Fruit fly (Drosophila melanogaster) whole organism, embryonic: ENCODE results near the gene nmdyn-D6.

Source experiments
- Antp ChIP-seq: fragments of 200-800 bp; sonication (Bioruptor generic); optimal IDR thresholded peaks from 3 replicates; lab custom pipeline; 2016; ENCODE audit warnings: missing biosample characterization, missing genetic modification characterization
- Bdp1 ChIP-seq: fragments of 200-800 bp; sonication (Bioruptor generic); optimal IDR thresholded peaks from 3 replicates; lab custom pipeline; 2016; ENCODE audit warnings: missing biosample characterization, missing genetic modification characterization
- CG10147 ChIP-seq: fragments of 200-800 bp; sonication (Bioruptor generic); optimal IDR thresholded peaks from 2 replicates; lab custom pipeline; 2019; ENCODE audit warnings: missing biosample characterization, mild to moderate bottlenecking, missing genetic modification characterization, moderate library complexity
- CG10959 ChIP-seq: fragments of 200-800 bp; sonication (Bioruptor generic); IDR thresholded peaks from 2 replicates; pipeline ENCODE4 v1.3.6; 2022; ENCODE audit warnings: missing biosample characterization, missing genetic modification characterization
- CG11560 ChIP-seq: fragments of 200-800 bp; sonication (Bioruptor generic); IDR thresholded peaks from 3 replicates; pipeline ENCODE4 v1.3.6; 2022; ENCODE audit warnings: missing biosample characterization, missing genetic modification characterization
- CG12071 ChIP-seq: fragments of 200-800 bp; sonication (Bioruptor generic); optimal IDR thresholded peaks from 3 replicates; lab custom pipeline; 2018; ENCODE audit warnings: missing biosample characterization, mild to moderate bottlenecking, missing genetic modification characterization
- CG14860 ChIP-seq: fragments of 200-800 bp; sonication (Bioruptor generic); IDR thresholded peaks from 3 replicates; pipeline ENCODE4 v1.3.6; 2022; ENCODE audit warnings: missing biosample characterization, missing genetic modification characterization; ENCODE audit not compliant: partially characterized antibody
- CG14965 ChIP-seq: fragments of 200-800 bp; sonication (Bioruptor generic); optimal IDR thresholded peaks from 2 replicates; lab custom pipeline; 2016; ENCODE audit warnings: missing biosample characterization, missing genetic modification characterization, borderline replicate concordance
- CG17912 ChIP-seq: fragments of 200-800 bp; sonication (Bioruptor generic); optimal IDR thresholded peaks from 2 replicates; lab custom pipeline; 2018; ENCODE audit warnings: missing biosample characterization, mild to moderate bottlenecking, missing genetic modification characterization
- CG1792 ChIP-seq: fragments of 200-800 bp; sonication (Bioruptor generic); optimal IDR thresholded peaks from 2 replicates; lab custom pipeline; 2016; ENCODE audit warnings: missing biosample characterization, missing genetic modification characterization
- CG1832 ChIP-seq: fragments of 200-800 bp; sonication (Bioruptor generic); optimal IDR thresholded peaks from 2 replicates; lab custom pipeline; 2017; ENCODE audit warnings: missing biosample characterization, mild to moderate bottlenecking, missing genetic modification characterization, inconsistent platforms
- CG2202 ChIP-seq: fragments of 200-800 bp; sonication (Bioruptor generic); optimal IDR thresholded peaks from 2 replicates; lab custom pipeline; 2018; ENCODE audit warnings: missing biosample characterization, mild to moderate bottlenecking, missing genetic modification characterization
- CG30020 ChIP-seq: fragments of 200-800 bp; optimal IDR thresholded peaks from 2 replicates; lab custom pipeline; 2019; ENCODE audit warnings: missing biosample characterization, mild to moderate bottlenecking, missing genetic modification characterization, moderate library complexity
- CG3281 ChIP-seq: fragments of 200-800 bp; sonication (Bioruptor generic); optimal IDR thresholded peaks from 3 replicates; lab custom pipeline; 2017; ENCODE audit warnings: missing biosample characterization, mild to moderate bottlenecking, missing genetic modification characterization
- CG33213 ChIP-seq: fragments of 200-800 bp; sonication (Bioruptor generic); optimal IDR thresholded peaks from 3 replicates; lab custom pipeline; 2016; ENCODE audit warnings: missing biosample characterization, missing genetic modification characterization
- CG3407 ChIP-seq: fragments of 200-800 bp; sonication (Bioruptor generic); optimal IDR thresholded peaks from 2 replicates; lab custom pipeline; 2018; ENCODE audit warnings: missing biosample characterization, mild to moderate bottlenecking, missing genetic modification characterization
- CG42726 ChIP-seq: fragments of 200-800 bp; sonication (Bioruptor generic); IDR thresholded peaks from 2 replicates; pipeline ENCODE4 v1.3.6; 2022; ENCODE audit warnings: missing biosample characterization, missing genetic modification characterization; ENCODE audit not compliant: partially characterized antibody
- CG6791 ChIP-seq: fragments of 200-800 bp; sonication (Bioruptor generic); IDR thresholded peaks from 3 replicates; pipeline ENCODE4 v1.3.6; 2022; ENCODE audit warnings: missing biosample characterization, missing genetic modification characterization; ENCODE audit not compliant: partially characterized antibody
- CG7357 ChIP-seq: fragments of 200-800 bp; sonication (Bioruptor generic); IDR thresholded peaks from 3 replicates; pipeline ENCODE4 v1.3.6; 2022; ENCODE audit warnings: missing biosample characterization, missing genetic modification characterization
- CG8089 ChIP-seq: fragments of 200-800 bp; sonication (Bioruptor generic); optimal IDR thresholded peaks from 3 replicates; lab custom pipeline; 2016; ENCODE audit warnings: missing biosample characterization, missing genetic modification characterization
- CG8281 ChIP-seq: fragments of 200-800 bp; sonication (Bioruptor generic); optimal IDR thresholded peaks from 2 replicates; lab custom pipeline; 2018; ENCODE audit warnings: missing biosample characterization, mild to moderate bottlenecking, missing genetic modification characterization, moderate library complexity
- CG8478 ChIP-seq: fragments of >200 bp; optimal IDR thresholded peaks from 2 replicates; lab custom pipeline; 2018
- CTCF ChIP-seq: fragments of 200-800 bp; sonication (Bioruptor generic); optimal IDR thresholded peaks from 2 replicates; lab custom pipeline; 2017; ENCODE audit warnings: missing biosample characterization, mild to moderate bottlenecking, missing genetic modification characterization, moderate library complexity
- Dbx ChIP-seq: fragments of 200-800 bp; sonication (Bioruptor generic); IDR thresholded peaks from 3 replicates; pipeline ENCODE4 v1.3.6; 2022; ENCODE audit warnings: missing biosample characterization, missing genetic modification characterization
- Deaf1 ChIP-seq: fragments of 200-800 bp; optimal IDR thresholded peaks from 3 replicates; lab custom pipeline; 2019; ENCODE audit warnings: missing biosample characterization, mild to moderate bottlenecking, missing genetic modification characterization, moderate library complexity
- Doc2 ChIP-seq: fragments of 200-800 bp; sonication (Bioruptor generic); IDR thresholded peaks from 2 replicates; pipeline ENCODE4 v1.3.6; 2022; ENCODE audit warnings: missing biosample characterization, missing genetic modification characterization
- Fer3 ChIP-seq: fragments of 200-800 bp; sonication (Bioruptor generic); optimal IDR thresholded peaks from 2 replicates; lab custom pipeline; 2018; ENCODE audit warnings: missing biosample characterization, mild to moderate bottlenecking, missing genetic modification characterization, moderate library complexity
- Lhr ChIP-seq: fragments of 200-800 bp; sonication (Bioruptor generic); optimal IDR thresholded peaks from 3 replicates; lab custom pipeline; 2017; ENCODE audit warnings: mild to moderate bottlenecking, missing biosample characterization, missing genetic modification reagents, missing genetic modification characterization
- Lim3 ChIP-seq: fragments of 200-800 bp; sonication (Bioruptor generic); IDR thresholded peaks from 2 replicates; pipeline ENCODE4 v1.3.6; 2022; ENCODE audit warnings: missing biosample characterization, missing genetic modification characterization
- MESR4 ChIP-seq: fragments of 200-800 bp; sonication (Bioruptor generic); optimal IDR thresholded peaks from 2 replicates; lab custom pipeline; 2018; ENCODE audit warnings: missing biosample characterization, mild to moderate bottlenecking, missing genetic modification characterization, moderate library complexity
- Oaz ChIP-seq: fragments of 200-800 bp; sonication (Bioruptor generic); IDR thresholded peaks from 2 replicates; pipeline ENCODE4 v1.3.6; 2022; ENCODE audit warnings: missing biosample characterization, missing genetic modification characterization
- Scr ChIP-seq: fragments of 200-800 bp; sonication (Bioruptor generic); IDR thresholded peaks from 2 replicates; pipeline ENCODE4 v1.3.6; 2022; ENCODE audit warnings: missing biosample characterization, missing genetic modification characterization; ENCODE audit not compliant: partially characterized antibody
- Side ChIP-seq: fragments of 200-800 bp; sonication (Bioruptor generic); optimal IDR thresholded peaks from 2 replicates; lab custom pipeline; 2016; ENCODE audit warnings: missing biosample characterization, missing genetic modification characterization
- Spps ChIP-seq: fragments of 200-800 bp; sonication (Bioruptor generic); optimal IDR thresholded peaks from 2 replicates; lab custom pipeline; 2018; ENCODE audit warnings: missing biosample characterization, mild to moderate bottlenecking, missing genetic modification characterization
- ara ChIP-seq: fragments of 200-800 bp; sonication (Bioruptor generic); IDR thresholded peaks from 2 replicates; pipeline ENCODE4 v1.3.6; 2022; ENCODE audit warnings: missing biosample characterization, missing genetic modification characterization
- bigmax ChIP-seq: fragments of 200-800 bp; sonication (Bioruptor generic); optimal IDR thresholded peaks from 2 replicates; lab custom pipeline; 2018; ENCODE audit warnings: missing biosample characterization, mild to moderate bottlenecking, missing genetic modification characterization
- ci ChIP-seq: fragments of 200-800 bp; sonication (Bioruptor generic); IDR thresholded peaks from 3 replicates; pipeline ENCODE4 v1.3.6; 2022; ENCODE audit warnings: missing biosample characterization, missing genetic modification characterization
- croc ChIP-seq: fragments of 200-800 bp; sonication (Bioruptor generic); conservative IDR thresholded peaks from 3 replicates; pipeline ENCODE4 v1.3.6; 2022; ENCODE audit warnings: missing biosample characterization, missing genetic modification characterization
- crol ChIP-seq: fragments of 200-800 bp; sonication (Bioruptor generic); IDR thresholded peaks from 2 replicates; pipeline ENCODE4 v1.3.6; 2022; ENCODE audit warnings: missing biosample characterization, missing genetic modification characterization
- dmrt99B ChIP-seq: fragments of 200-800 bp; sonication (Bioruptor generic); optimal IDR thresholded peaks from 2 replicates; lab custom pipeline; 2018; ENCODE audit warnings: missing biosample characterization, mild to moderate bottlenecking, missing genetic modification characterization, moderate library complexity
- emc ChIP-seq: fragments of 200-800 bp; sonication (Bioruptor generic); optimal IDR thresholded peaks from 2 replicates; lab custom pipeline; 2016; ENCODE audit warnings: missing biosample characterization, missing genetic modification characterization
- exex ChIP-seq: fragments of 200-800 bp; sonication (Bioruptor generic); optimal IDR thresholded peaks from 4 replicates; lab custom pipeline; 2018; ENCODE audit warnings: missing biosample characterization, mild to moderate bottlenecking, missing genetic modification characterization, moderate library complexity
- h ChIP-seq: fragments of >200 bp; optimal IDR thresholded peaks from 2 replicates; lab custom pipeline; 2017
- jigr1 ChIP-seq: fragments of 200-800 bp; sonication (Bioruptor generic); IDR thresholded peaks from 3 replicates; pipeline ENCODE4 v1.3.6; 2022; ENCODE audit warnings: missing biosample characterization, missing genetic modification characterization
- nerfin-1 ChIP-seq: fragments of 200-800 bp; sonication (Bioruptor generic); optimal IDR thresholded peaks from 3 replicates; lab custom pipeline; 2019; ENCODE audit warnings: missing biosample characterization, mild to moderate bottlenecking, missing genetic modification characterization, moderate library complexity
- pan ChIP-seq, 4 experiments: fragments of >200 bp in 3 of 4; fragments of 200-800 bp in 1 of 4; sonication (Bioruptor generic) in 1 of 4; optimal IDR thresholded peaks in 3 of 4; IDR thresholded peaks in 1 of 4; 2 replicates each; pipeline versions ENCODE4 v1.3.6 to Lab custom; 2017 to 2022; ENCODE audit warnings: missing biosample characterization in 2 of 4, missing genetic modification characterization in 2 of 4, mixed read lengths in 1 of 4
- repo ChIP-seq: fragments of 200-800 bp; sonication (Bioruptor generic); optimal IDR thresholded peaks from 2 replicates; lab custom pipeline; 2016; ENCODE audit warnings: missing biosample characterization, missing genetic modification characterization
- ro ChIP-seq: fragments of 200-800 bp; sonication (Bioruptor generic); IDR thresholded peaks from 2 replicates; pipeline ENCODE4 v1.3.6; 2022; ENCODE audit warnings: missing biosample characterization, missing genetic modification characterization
- sens ChIP-seq: fragments of 200-800 bp; sonication (Bioruptor generic); peaks from one replicate; lab custom pipeline; 2016; ENCODE audit warnings: missing biosample characterization, missing genetic modification characterization
- slbo ChIP-seq: fragments of 200-800 bp; sonication (Bioruptor generic); IDR thresholded peaks from 2 replicates; pipeline ENCODE4 v1.3.6; 2022; ENCODE audit warnings: missing biosample characterization, missing genetic modification characterization
- tio ChIP-seq: fragments of 200-800 bp; sonication (Bioruptor generic); optimal IDR thresholded peaks from 2 replicates; lab custom pipeline; 2017; ENCODE audit warnings: missing biosample characterization, missing genetic modification characterization, inconsistent platforms
- yki ChIP-seq: fragments of >200 bp; optimal IDR thresholded peaks from 3 replicates; lab custom pipeline; 2018
- z ChIP-seq: fragments of 200-800 bp; sonication (Bioruptor generic); IDR thresholded peaks from 3 replicates; pipeline ENCODE4 v1.3.6; 2022; ENCODE audit warnings: missing biosample characterization, missing genetic modification characterization

The nmdyn-D6 gene

DNA sequence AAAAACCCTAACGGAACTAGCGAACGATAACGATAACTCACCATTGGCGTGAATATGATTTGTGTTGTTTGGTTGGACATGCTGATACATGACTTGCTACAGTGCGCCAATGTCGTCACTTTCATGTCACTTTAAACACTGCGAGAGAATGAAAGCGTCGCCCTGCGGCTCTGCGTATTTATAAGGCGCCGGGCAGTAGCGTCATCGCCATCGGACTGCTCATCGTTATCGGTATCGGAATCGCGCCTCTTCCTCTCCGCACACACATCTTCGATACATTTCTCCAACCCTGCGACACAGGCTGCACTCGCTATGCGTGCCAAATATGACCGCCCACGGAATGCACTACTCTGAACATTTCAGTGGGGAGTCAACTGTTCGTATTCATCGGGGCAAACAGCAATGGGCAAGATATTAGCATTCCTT, 19.0 kb downstream of the nmdyn-D6 start, which contains the start of gene sbm (continued):
- TF ChIP-seq repo (GFP tag; lab: Kevin White, UChicago) (peak; percentile 7), h (lab: Kevin White, UChicago) (no peak), CG8089 (GFP tag; lab: Kevin White, UChicago) (peak; percentile 39), Doc2 (GFP tag; lab: Robert Waterston, UW) (no peak), CG1792 (GFP tag; lab: Kevin White, UChicago) (peak; percentile 16), Scr (GFP tag; lab: Robert Waterston, UW) (peak; percentile 64), slbo (peak; percentile 83), CG12071 (GFP tag; lab: Kevin White, UChicago) (peak; percentile 54), croc (GFP tag; lab: Robert Waterston, UW) (no peak), CG10959 (GFP tag; lab: Robert Waterston, UW) (no peak), CG42726 (GFP tag; lab: Robert Waterston, UW) (no peak), pan (optimal IDR thresholded peaks at IDR 0.05; lab: Kevin White, UChicago) (no peak), pan (GFP tag; optimal IDR thresholded peaks at IDR 0.05 in 1 of 2, IDR thresholded peaks at IDR 0.05 in 1 of 2) (peak in 1 of 2 experiments; percentile 65), CG3407 (GFP tag; lab: Kevin White, UChicago) (no peak), exex (tag; lab: Kevin White, UChicago) (no peak), CG1832 (GFP tag; lab: Kevin White, UChicago) (no peak), Side (GFP tag; lab: Kevin White, UChicago) (peak; percentile 34), Lim3 (GFP tag; lab: Robert Waterston, UW) (no peak), CG33213 (no peak), Oaz (GFP tag; lab: Robert Waterston, UW) (no peak), MESR4 (GFP tag; lab: Kevin White, UChicago) (no peak), CG3281 (peak; percentile 38), CG10147 (GFP tag; lab: Kevin White, UChicago) (no peak), Dbx (0 out of 3 replicates have a peak, but pooled peaks have one; percentile 21), jigr1 (0 out of 3 replicates have a peak, but pooled peaks have one; percentile 25), Bdp1 (no peak), nerfin-1 (tag; lab: Kevin White, UChicago) (no peak), CG14860 (GFP tag; lab: Robert Waterston, UW) (peak; percentile 76; the same call in 2 of the 3 replicates), Spps (tag; lab: Kevin White, UChicago) (no peak), CG2202 (no peak), CG11560 (tag; lab: Robert Waterston, UW) (no peak), Fer3 (tag; lab: Kevin White, UChicago) (peak; percentile 10), z (GFP tag; lab: Robert Waterston, UW) (no peak), CG8281 (tag; lab: Kevin White, UChicago) (no peak), ara (GFP tag; lab: Robert Waterston, UW) (no peak), Antp (GFP tag; lab: Kevin White, UChicago) (peak; percentile 77), tio (GFP tag; lab: Kevin White, UChicago) (peak; percentile 38), ro (GFP tag; lab: Robert Waterston, UW) (no peak), CG7357 (GFP tag; lab: Robert Waterston, UW) (no peak), CG30020 (tag; lab: Kevin White, UChicago) (no peak), sens (GFP tag; lab: Kevin White, UChicago) (no peak), Deaf1 (tag; lab: Kevin White, UChicago) (peak; percentile 6), CG6791 (GFP tag; lab: Robert Waterston, UW) (peak; percentile 90), CG17912 (no peak), crol (GFP tag; lab: Robert Waterston, UW) (peak; percentile 74), CG8478 (lab: Kevin White, UChicago) (no peak), dmrt99B (tag; lab: Kevin White, UChicago) (peak; percentile 31), CTCF (GFP tag; lab: Kevin White, UChicago) (peak; percentile 7), Lhr (no peak), bigmax (GFP tag; lab: Kevin White, UChicago) (no peak), ci (GFP tag; lab: Robert Waterston, UW) (peak; percentile 59; the same call in 2 of the 3 replicates), yki (lab: Kevin White, UChicago) (no peak), emc (GFP tag; lab: Kevin White, UChicago) (no peak), CG14965 (GFP tag; lab: Kevin White, UChicago) (no peak)
